Worm (Caenorhabditis elegans) whole organism, L4 larva: ENCODE results near the gene EGAP1.5.
A peak's percentile ranks its signal among the peaks of the same experiment; 100 is the strongest.

ENCODE experiments used
- F37D6.2 ChIP-seq: sonication (generic microtip); optimal IDR thresholded peaks from 2 replicates; lab custom pipeline; 2016; ENCODE audit warnings: mild to moderate bottlenecking, missing genetic modification characterization, missing compliant biosample characterization
- F49E8.2 ChIP-seq: sonication (generic microtip); optimal IDR thresholded peaks from 2 replicates; lab custom pipeline; 2016; ENCODE audit warnings: missing compliant biosample characterization, mild to moderate bottlenecking, missing genetic modification characterization, borderline replicate concordance
- T20F7.1 ChIP-seq: fragments of 200-800 bp; sonication (Bioruptor generic); optimal IDR thresholded peaks from 2 replicates; lab custom pipeline; 2018; ENCODE audit warnings: mild to moderate bottlenecking, missing genetic modification characterization, missing compliant biosample characterization
- Y48G9A.11 ChIP-seq: fragments of 200-800 bp; sonication (Bioruptor generic); IDR thresholded peaks from 2 replicates; pipeline ENCODE4 v1.3.6; 2022; ENCODE audit warnings: missing genetic modification reagents, missing genetic modification characterization, missing compliant biosample characterization
- Y5F2A.4 ChIP-seq: fragments of 200-800 bp; sonication (Bioruptor generic); optimal IDR thresholded peaks from 2 replicates; lab custom pipeline; 2018; ENCODE audit warnings: mild to moderate bottlenecking, missing genetic modification characterization, missing compliant biosample characterization
- ZK337.2 ChIP-seq: fragments of 200-800 bp; sonication (Bioruptor generic); IDR thresholded peaks from 2 replicates; pipeline ENCODE4 v1.3.6; 2022; ENCODE audit warnings: missing genetic modification reagents, missing genetic modification characterization, missing compliant biosample characterization
- aha-1 ChIP-seq: fragments of 150-350 bp; peaks from one replicate; lab custom pipeline; 2014; ENCODE audit warnings: missing biosample characterization, missing genetic modification characterization
- aly-2 ChIP-seq: sonication (generic microtip); optimal IDR thresholded peaks from 2 replicates; lab custom pipeline; 2018; ENCODE audit warnings: missing biosample characterization, missing genetic modification characterization
- arid-1 ChIP-seq: fragments of 200-800 bp; sonication (Bioruptor generic); conservative IDR thresholded peaks from 2 replicates; pipeline ENCODE4 v1.3.6; 2022; ENCODE audit warnings: missing genetic modification reagents, missing genetic modification characterization, missing compliant biosample characterization
- ceh-62 ChIP-seq: sonication (generic microtip); optimal IDR thresholded peaks from 2 replicates; lab custom pipeline; 2017; ENCODE audit warnings: missing biosample characterization, missing genetic modification characterization
- ceh-82 ChIP-seq: sonication (generic microtip); optimal IDR thresholded peaks from 2 replicates; lab custom pipeline; 2017; ENCODE audit warnings: missing biosample characterization, missing genetic modification characterization
- daf-12 ChIP-seq: fragments of 150-350 bp; optimal IDR thresholded peaks from 2 replicates; lab custom pipeline; 2014; ENCODE audit warnings: missing biosample characterization, missing genetic modification reagents, missing genetic modification characterization
- daf-16 ChIP-seq, 3 experiments: sonication (generic microtip); optimal IDR thresholded peaks; 2 replicates each; lab custom pipeline; 2016 to 2017; ENCODE audit warnings: missing genetic modification characterization in 3 of 3, missing genetic modification reagents in 3 of 3, mild to moderate bottlenecking in 2 of 3, missing compliant biosample characterization in 2 of 3, missing biosample characterization in 1 of 3, moderate library complexity in 1 of 3
- daf-8 ChIP-seq: fragments of 200-800 bp; sonication (Bioruptor generic); IDR thresholded peaks from 2 replicates; pipeline ENCODE4 v1.3.6; 2022; ENCODE audit warnings: missing genetic modification characterization, missing compliant biosample characterization
- dpl-1 ChIP-seq: fragments of 150-350 bp; optimal IDR thresholded peaks from 2 replicates; lab custom pipeline; 2014; ENCODE audit warnings: missing biosample characterization, missing genetic modification reagents, missing genetic modification characterization
- dve-1 ChIP-seq: sonication (generic microtip); optimal IDR thresholded peaks from 2 replicates; lab custom pipeline; 2017; ENCODE audit warnings: antibody characterized with exemption, mild to moderate bottlenecking, missing genetic modification characterization, missing compliant biosample characterization; ENCODE audit not compliant: insufficient read depth
- gei-8 ChIP-seq: fragments of 200-800 bp; sonication (Bioruptor generic); optimal IDR thresholded peaks from 2 replicates; lab custom pipeline; 2018; ENCODE audit warnings: mild to moderate bottlenecking, missing genetic modification characterization, missing compliant biosample characterization
- hif-1 ChIP-seq, 2 experiments: sonication (generic microtip); optimal IDR thresholded peaks; 2 replicates each; lab custom pipeline; 2016 to 2017; ENCODE audit warnings: missing compliant biosample characterization in 2 of 2, missing genetic modification characterization in 2 of 2, missing genetic modification reagents in 2 of 2, missing genotype in 2 of 2, mild to moderate bottlenecking in 1 of 2
- hlh-11 ChIP-seq: fragments of 200-800 bp; sonication (Bioruptor generic); optimal IDR thresholded peaks from 2 replicates; lab custom pipeline; 2018; ENCODE audit warnings: mild to moderate bottlenecking, missing genetic modification characterization, missing compliant biosample characterization
- hlh-30 ChIP-seq: sonication (generic microtip); optimal IDR thresholded peaks from 2 replicates; lab custom pipeline; 2017; ENCODE audit warnings: antibody characterized with exemption, mild to moderate bottlenecking, missing genetic modification characterization, missing compliant biosample characterization; ENCODE audit not compliant: insufficient read depth
- hmg-1.1 ChIP-seq: fragments of 200-800 bp; sonication (Bioruptor generic); IDR thresholded peaks from 2 replicates; pipeline ENCODE4 v1.3.6; 2022; ENCODE audit warnings: missing genetic modification reagents, missing genetic modification characterization, missing compliant biosample characterization
- lin-15B ChIP-seq: fragments of 150-350 bp; sonication (generic microtip); optimal IDR thresholded peaks from 3 replicates; lab custom pipeline; 2014; ENCODE audit warnings: missing biosample characterization, missing genetic modification characterization
- lin-29 ChIP-seq: fragments of 200-800 bp; sonication (Bioruptor generic); IDR thresholded peaks from 2 replicates; pipeline ENCODE4 v1.3.6; 2022; ENCODE audit warnings: missing genetic modification reagents, missing genetic modification characterization, missing compliant biosample characterization
- lin-39 ChIP-seq: fragments of 150-350 bp; optimal IDR thresholded peaks from 2 replicates; lab custom pipeline; 2014; ENCODE audit warnings: missing biosample characterization, missing genetic modification reagents, missing genetic modification characterization
- lir-3 ChIP-seq: sonication (generic microtip); optimal IDR thresholded peaks from 2 replicates; lab custom pipeline; 2016; ENCODE audit warnings: mild to moderate bottlenecking, missing genetic modification characterization, missing compliant biosample characterization
- lsy-2 ChIP-seq, 2 experiments: fragments of 150-350 bp in 1 of 2; sonication (generic microtip) in 1 of 2; optimal IDR thresholded peaks; 2 replicates each; lab custom pipeline; 2014 to 2017; ENCODE audit warnings: missing biosample characterization in 2 of 2, missing genetic modification characterization in 2 of 2
- madf-5 ChIP-seq, 2 experiments: fragments of 200-800 bp; sonication (Bioruptor generic); IDR thresholded peaks; 2 replicates each; pipeline ENCODE4 v1.3.6; 2022; ENCODE audit warnings: missing compliant biosample characterization in 2 of 2, missing genetic modification characterization in 2 of 2
- madf-9 ChIP-seq: fragments of 200-800 bp; sonication (Bioruptor generic); conservative IDR thresholded peaks from 2 replicates; pipeline ENCODE4 v1.3.6; 2022; ENCODE audit warnings: missing genetic modification reagents, missing genetic modification characterization, missing compliant biosample characterization
- mep-1 ChIP-seq: fragments of 150-350 bp; sonication (generic microtip); optimal IDR thresholded peaks from 3 replicates; lab custom pipeline; 2014; ENCODE audit warnings: missing biosample characterization, missing genetic modification characterization
- mes-2 ChIP-seq: sonication (generic microtip); optimal IDR thresholded peaks from 2 replicates; lab custom pipeline; 2016; ENCODE audit warnings: missing genotype, mild to moderate bottlenecking, missing genetic modification characterization, missing compliant biosample characterization; ENCODE audit not compliant: poor library complexity, severe bottlenecking
- mxl-2 ChIP-seq: fragments of 200-800 bp; sonication (Bioruptor generic); conservative IDR thresholded peaks from 2 replicates; pipeline ENCODE4 v1.3.6; 2022; ENCODE audit warnings: missing genetic modification reagents, missing genetic modification characterization, missing compliant biosample characterization
- mxl-3 ChIP-seq: fragments of 200-800 bp; sonication (Bioruptor generic); optimal IDR thresholded peaks from 2 replicates; lab custom pipeline; 2018; ENCODE audit warnings: mild to moderate bottlenecking, missing genetic modification characterization, missing compliant biosample characterization
- nhr-237 ChIP-seq: sonication (generic microtip); optimal IDR thresholded peaks from 2 replicates; lab custom pipeline; 2017; ENCODE audit warnings: missing biosample characterization, missing genetic modification characterization
- nhr-28 ChIP-seq: fragments of 150-350 bp; optimal IDR thresholded peaks from 2 replicates; lab custom pipeline; 2014; ENCODE audit warnings: missing biosample characterization, missing genetic modification characterization
- nhr-6 ChIP-seq: fragments of 150-350 bp; optimal IDR thresholded peaks from 2 replicates; lab custom pipeline; 2014; ENCODE audit warnings: missing biosample characterization, missing genetic modification characterization
- nhr-76 ChIP-seq: fragments of 150-350 bp; optimal IDR thresholded peaks from 2 replicates; lab custom pipeline; 2014; ENCODE audit warnings: missing biosample characterization, missing genetic modification characterization
- nhr-77 ChIP-seq: fragments of 150-350 bp; optimal IDR thresholded peaks from 2 replicates; lab custom pipeline; 2014; ENCODE audit warnings: missing biosample characterization, missing genetic modification characterization
- pha-4 ChIP-seq, 2 experiments: fragments of 150-350 bp in 1 of 2; fragments of 200-800 bp in 1 of 2; sonication (Bioruptor generic) in 1 of 2; IDR thresholded peaks in 1 of 2; optimal IDR thresholded peaks in 1 of 2; 2 replicates each; pipeline versions ENCODE4 v1.3.6 to Lab custom; 2014 to 2022; ENCODE audit warnings: missing genetic modification characterization in 2 of 2, missing genetic modification reagents in 2 of 2, missing biosample characterization in 1 of 2, missing compliant biosample characterization in 1 of 2
- pqm-1 ChIP-seq: sonication (generic microtip); optimal IDR thresholded peaks from 2 replicates; lab custom pipeline; 2017; ENCODE audit warnings: missing biosample characterization, missing genetic modification characterization
- rbr-2 ChIP-seq: sonication (generic microtip); optimal IDR thresholded peaks from 2 replicates; lab custom pipeline; 2016; ENCODE audit warnings: missing genotype, missing genetic modification characterization, missing compliant biosample characterization
- saeg-2 ChIP-seq: fragments of 200-800 bp; sonication (Bioruptor generic); IDR thresholded peaks from 2 replicates; pipeline ENCODE4 v1.3.6; 2022; ENCODE audit warnings: missing genetic modification reagents, missing genetic modification characterization, missing compliant biosample characterization
- set-16 ChIP-seq: fragments of 200-800 bp; sonication (Bioruptor generic); IDR thresholded peaks from 2 replicates; pipeline ENCODE4 v1.3.6; 2022; ENCODE audit warnings: missing genetic modification reagents, missing genetic modification characterization, missing compliant biosample characterization
- unc-39 ChIP-seq: sonication (generic microtip); optimal IDR thresholded peaks from 2 replicates; lab custom pipeline; 2017; ENCODE audit warnings: missing biosample characterization, missing genetic modification characterization
- zip-11 ChIP-seq: fragments of 200-800 bp; sonication (Bioruptor generic); IDR thresholded peaks from 2 replicates; pipeline ENCODE4 v1.3.6; 2022; ENCODE audit warnings: missing genetic modification characterization, missing compliant biosample characterization
- zip-2 ChIP-seq: fragments of 150-350 bp; optimal IDR thresholded peaks from 2 replicates; lab custom pipeline; 2014; ENCODE audit warnings: missing biosample characterization, missing genetic modification characterization

The EGAP1.5 gene

ce11 chrIII:5895913-5896312 is 35.6 kb upstream of the EGAP1.5 start, which contains the start of gene pxl-1:
pxl-1 (minus strand) TSS chrIII:5896013.
- TF ChIP-seq ceh-82 (tag; lab: Kevin White, UChicago) (no peak), unc-39 (no peak), Y5F2A.4 (GFP tag; lab: Kevin White, UChicago) (no peak), pqm-1 (no peak), rbr-2 (no peak), zip-2 (tag; lab: Kevin White, UChicago) (no peak), daf-12 (tag; lab: Kevin White, UChicago) (no peak), arid-1 (GFP tag; lab: Robert Waterston, UW) (no peak), T20F7.1 (no peak), set-16 (GFP tag; lab: Robert Waterston, UW) (no peak), gei-8 (GFP tag; lab: Kevin White, UChicago) (no peak), madf-5 (GFP tag; IDR thresholded peaks at IDR 0.05; lab: Robert Waterston, UW) (no peak), F37D6.2 (no peak), hif-1 (tag; optimal IDR thresholded peaks at IDR 0.05; lab: Kevin White, UChicago) (no peak), lin-29 (GFP tag; lab: Robert Waterston, UW) (no peak)

- TF ChIP-seq mxl-3 (GFP tag; lab: Kevin White, UChicago) (no peak), lsy-2 (tag; optimal IDR thresholded peaks at IDR 0.05; lab: Kevin White, UChicago) (no peak), aha-1 (tag; lab: Kevin White, UChicago) (peak; percentile 4), ZK337.2 (GFP tag; lab: Robert Waterston, UW) (no peak), lin-39 (tag; lab: Kevin White, UChicago) (no peak), nhr-237 (tag; lab: Kevin White, UChicago) (no peak), nhr-76 (tag; lab: Kevin White, UChicago) (no peak), mep-1 (tag; lab: Kevin White, UChicago) (peak; percentile 15), hmg-1.1 (GFP tag; lab: Robert Waterston, UW) (no peak), daf-8 (GFP tag; lab: Robert Waterston, UW) (no peak)
Observed at ce11 chrIII:5897468-5897867, 34.1 kb upstream of the EGAP1.5 start.

- TF ChIP-seq aly-2 (no peak), saeg-2 (GFP tag; lab: Robert Waterston, UW) (no peak), hlh-11 (tag; lab: Kevin White, UChicago) (peak; percentile 24)
Observed at ce11 chrIII:5898631-5899030, 32.9 kb upstream of the EGAP1.5 start.

ce11 chrIII:5900709-5901108 is 30.8 kb upstream of the EGAP1.5 start:
- no peak for TF ChIP-seq hlh-30
- peak in 1 of 2 experiments; percentile 58 for TF ChIP-seq lsy-2 (tag; optimal IDR thresholded peaks at IDR 0.05; lab: Kevin White, UChicago)
- TF ChIP-seq ceh-62: no peak
- TF ChIP-seq mxl-2 (GFP tag; lab: Robert Waterston, UW): no peak
- no peak for TF ChIP-seq pha-4 (GFP tag; IDR thresholded peaks at IDR 0.05; lab: Robert Waterston, UW)
- peak; percentile 22 for TF ChIP-seq pha-4 (tag; optimal IDR thresholded peaks at IDR 0.05; lab: Kevin White, UChicago)
- TF ChIP-seq lin-15B (tag; lab: Kevin White, UChicago): no peak
- TF ChIP-seq madf-5 (GFP tag; IDR thresholded peaks at IDR 0.05; lab: Robert Waterston, UW): no peak
- TF ChIP-seq mes-2 (tag; lab: Kevin White, UChicago): no peak
- TF ChIP-seq madf-9 (GFP tag; lab: Robert Waterston, UW): no peak
- TF ChIP-seq hlh-11 (tag; lab: Kevin White, UChicago): peak; percentile 23
- TF ChIP-seq nhr-6: peak; percentile 96
- no peak for TF ChIP-seq dpl-1 (GFP tag; lab: Kevin White, UChicago)
- no peak for TF ChIP-seq nhr-77
- TF ChIP-seq saeg-2 (GFP tag; lab: Robert Waterston, UW): no peak
- TF ChIP-seq zip-11 (GFP tag; lab: Robert Waterston, UW): no peak
- no peak for TF ChIP-seq Y48G9A.11 (GFP tag; lab: Robert Waterston, UW)
- peak; percentile 10 for TF ChIP-seq nhr-28 (tag; lab: Kevin White, UChicago)
- TF ChIP-seq dve-1: peak; percentile 52
- TF ChIP-seq F49E8.2 (tag; lab: Kevin White, UChicago): no peak
- TF ChIP-seq daf-8 (GFP tag; lab: Robert Waterston, UW): no peak
- no peak for TF ChIP-seq lir-3 (tag; lab: Kevin White, UChicago)
- peak; percentile 44 for TF ChIP-seq mep-1 (tag; lab: Kevin White, UChicago)
- no peak for TF ChIP-seq daf-16 (GFP tag; optimal IDR thresholded peaks at IDR 0.05; lab: Kevin White, UChicago)
- TF ChIP-seq daf-16 (tag; optimal IDR thresholded peaks at IDR 0.05; lab: Kevin White, UChicago): peak; percentile 18
